Fruit fly (Drosophila melanogaster): ENCODE results near the gene fy.

fy gene

dm6 chr2L:8416350-8417046 is 13.4 kb upstream of the fy start (continued):
- TF ChIP-seq Hr39 (optimal IDR thresholded peaks at IDR 0.05) (no peak), Xbp1 (GFP tag; optimal IDR thresholded peaks at IDR 0.05) (peak; percentile 3), usp (GFP tag; optimal IDR thresholded peaks at IDR 0.05) (no peak), lab (GFP tag; optimal IDR thresholded peaks at IDR 0.05) (no peak), CG10431 (GFP tag; optimal IDR thresholded peaks at IDR 0.05) (no peak), CG15269 (tag; optimal IDR thresholded peaks at IDR 0.05) (no peak), CG18764 (GFP tag; optimal IDR thresholded peaks at IDR 0.05) (no peak), CG15696 (tag; optimal IDR thresholded peaks at IDR 0.05) (peak; percentile 32), NC2β (GFP tag; optimal IDR thresholded peaks at IDR 0.05) (no peak), CG11504 (tag; optimal IDR thresholded peaks at IDR 0.05) (no peak), CG6854 (GFP tag; optimal IDR thresholded peaks at IDR 0.05) (no peak), CG17829 (tag; optimal IDR thresholded peaks at IDR 0.05) (no peak), fd3F (GFP tag; optimal IDR thresholded peaks at IDR 0.05) (no peak), crol (GFP tag; IDR thresholded peaks at IDR 0.05) (no peak; the same call in 1 of the 2 replicates), cato (GFP tag; optimal IDR thresholded peaks at IDR 0.05; ENCODE audit: borderline replicate concordance) (no peak), CG6654 (GFP tag; optimal IDR thresholded peaks at IDR 0.05) (no peak), yki (optimal IDR thresholded peaks at IDR 0.05) (peak; percentile 1), sug (tag; optimal IDR thresholded peaks at IDR 0.05) (no peak), CG7372 (GFP tag; IDR thresholded peaks at IDR 0.05) (no peak), CG3995 (GFP tag; optimal IDR thresholded peaks at IDR 0.05) (no peak), bsh (GFP tag; optimal IDR thresholded peaks at IDR 0.05) (peak in 1 of 2 experiments; percentile 70), NK7.1 (GFP tag; optimal IDR thresholded peaks at IDR 0.05) (no peak), Camta (GFP tag; optimal IDR thresholded peaks at IDR 0.05) (no peak), Myb (GFP tag; optimal IDR thresholded peaks at IDR 0.05) (no peak), mirr (GFP tag; optimal IDR thresholded peaks at IDR 0.05) (no peak), stwl (tag; optimal IDR thresholded peaks at IDR 0.05) (peak; percentile 6), Deaf1 (tag; optimal IDR thresholded peaks at IDR 0.05) (peak; percentile 43), Abd-B (GFP tag; optimal IDR thresholded peaks at IDR 0.05) (no peak), HmgD (GFP tag; optimal IDR thresholded peaks at IDR 0.05) (peak; percentile 57), CG3838 (GFP tag; optimal IDR thresholded peaks at IDR 0.05) (no peak), CG31441 (GFP tag; IDR thresholded peaks at IDR 0.05) (no peak), Gsc (GFP tag; IDR thresholded peaks at IDR 0.05) (no peak), cg (GFP tag; optimal IDR thresholded peaks at IDR 0.05) (peak; percentile 68), btn (GFP tag; optimal IDR thresholded peaks at IDR 0.05) (peak; percentile 29), Ets65A (GFP tag) (peak; percentile 62), Sry-δ (GFP tag; optimal IDR thresholded peaks at IDR 0.05) (no peak), CG12942 (GFP tag; optimal IDR thresholded peaks at IDR 0.05) (no peak), Vsx1 (GFP tag; optimal IDR thresholded peaks at IDR 0.05) (no peak), chn (GFP tag; optimal IDR thresholded peaks at IDR 0.05) (peak; percentile 42), al (GFP tag; IDR thresholded peaks at IDR 0.05) (no peak), Taf1 (GFP tag; IDR thresholded peaks at IDR 0.05) (no peak), CG3163 (GFP tag; optimal IDR thresholded peaks at IDR 0.05) (no peak), schlank (tag; optimal IDR thresholded peaks at IDR 0.05) (no peak), ken (GFP tag; IDR thresholded peaks at IDR 0.05) (no peak), CG16815 (GFP tag; optimal IDR thresholded peaks at IDR 0.05) (no peak), CG12769 (tag; optimal IDR thresholded peaks at IDR 0.05) (no peak), CG17568 (GFP tag; optimal IDR thresholded peaks at IDR 0.05) (no peak), Antp (GFP tag; optimal IDR thresholded peaks at IDR 0.05) (peak; percentile 9), insv (GFP tag; optimal IDR thresholded peaks at IDR 0.05) (no peak), CG10274 (GFP tag; optimal IDR thresholded peaks at IDR 0.05) (no peak), Kr (GFP tag; optimal IDR thresholded peaks at IDR 0.05) (no peak)
